Fruit fly (Drosophila melanogaster) whole organism, embryonic: ENCODE results near the gene CG8173.

ENCODE experiments used
- Aef1 ChIP-seq: fragments of 200-800 bp; sonication (Bioruptor generic); IDR thresholded peaks from 3 replicates; pipeline ENCODE4 v1.3.6; 2022; ENCODE audit warnings: missing biosample characterization, missing genetic modification characterization
- Blimp-1 ChIP-seq: fragments of 200-800 bp; sonication (Bioruptor generic); optimal IDR thresholded peaks from 3 replicates; lab custom pipeline; 2018; ENCODE audit warnings: missing biosample characterization, missing genetic modification characterization, mild to moderate bottlenecking, moderate library complexity, missing genetic modification reagents
- CG1233 ChIP-seq: fragments of 200-800 bp; sonication (Bioruptor generic); optimal IDR thresholded peaks from 4 replicates; lab custom pipeline; 2018; ENCODE audit warnings: missing biosample characterization, mild to moderate bottlenecking, missing genetic modification characterization
- CG13424 ChIP-seq: fragments of 200-800 bp; sonication (Bioruptor generic); optimal IDR thresholded peaks from 2 replicates; lab custom pipeline; 2019; ENCODE audit warnings: missing biosample characterization, mild to moderate bottlenecking, missing genetic modification characterization, moderate library complexity
- CG13775 ChIP-seq: fragments of 200-800 bp; sonication (Bioruptor generic); optimal IDR thresholded peaks from 3 replicates; lab custom pipeline; 2017; ENCODE audit warnings: missing biosample characterization, mild to moderate bottlenecking, missing genetic modification characterization
- CG14014 ChIP-seq: fragments of 200-800 bp; sonication (Bioruptor generic); IDR thresholded peaks from 2 replicates; pipeline ENCODE4 v1.3.6; 2022; ENCODE audit warnings: missing biosample characterization, missing genetic modification characterization
- CG14050 ChIP-seq: fragments of 200-800 bp; sonication (Bioruptor generic); IDR thresholded peaks from 3 replicates; pipeline ENCODE4 v1.3.6; 2022; ENCODE audit warnings: missing biosample characterization, missing genetic modification characterization
- CG15269 ChIP-seq: fragments of 200-800 bp; sonication (Bioruptor generic); optimal IDR thresholded peaks from 2 replicates; lab custom pipeline; 2018; ENCODE audit warnings: missing biosample characterization, mild to moderate bottlenecking, missing genetic modification characterization, moderate library complexity
- CG16815 ChIP-seq: fragments of 200-800 bp; sonication (Bioruptor generic); optimal IDR thresholded peaks from 3 replicates; lab custom pipeline; 2017; ENCODE audit warnings: missing biosample characterization, mild to moderate bottlenecking, missing genetic modification characterization
- CG17385 ChIP-seq: fragments of 200-800 bp; sonication (Bioruptor generic); optimal IDR thresholded peaks from 3 replicates; lab custom pipeline; 2018; ENCODE audit warnings: missing biosample characterization, mild to moderate bottlenecking, missing genetic modification characterization
- CG1792 ChIP-seq: fragments of 200-800 bp; sonication (Bioruptor generic); optimal IDR thresholded peaks from 2 replicates; lab custom pipeline; 2016; ENCODE audit warnings: missing biosample characterization, missing genetic modification characterization
- CG2199 ChIP-seq: fragments of 200-800 bp; sonication (Bioruptor generic); IDR thresholded peaks from 3 replicates; pipeline ENCODE4 v1.3.6; 2022; ENCODE audit warnings: missing biosample characterization, missing genetic modification characterization
- CG32772 ChIP-seq: fragments of 200-800 bp; sonication (Bioruptor generic); IDR thresholded peaks from 2 replicates; pipeline ENCODE4 v1.3.6; 2022; ENCODE audit warnings: missing biosample characterization, missing genetic modification characterization
- CG34422 ChIP-seq: fragments of 200-800 bp; sonication (Bioruptor generic); IDR thresholded peaks from 3 replicates; pipeline ENCODE4 v1.3.6; 2022; ENCODE audit warnings: missing biosample characterization, missing genetic modification characterization
- CG3995 ChIP-seq: fragments of 200-800 bp; sonication (Bioruptor generic); optimal IDR thresholded peaks from 3 replicates; lab custom pipeline; 2016; ENCODE audit warnings: missing biosample characterization, missing genetic modification characterization
- CG5245 ChIP-seq: fragments of 200-800 bp; sonication (Bioruptor generic); optimal IDR thresholded peaks from 3 replicates; lab custom pipeline; 2016; ENCODE audit warnings: missing biosample characterization, missing genetic modification characterization
- CG5953 ChIP-seq: fragments of 200-800 bp; sonication (Bioruptor generic); IDR thresholded peaks from 2 replicates; pipeline ENCODE4 v1.3.6; 2022; ENCODE audit warnings: missing biosample characterization, missing genetic modification characterization
- CG6654 ChIP-seq: fragments of 200-800 bp; sonication (Bioruptor generic); optimal IDR thresholded peaks from 2 replicates; lab custom pipeline; 2017; ENCODE audit warnings: missing biosample characterization, mild to moderate bottlenecking, missing genetic modification characterization
- CG6689 ChIP-seq: fragments of 200-800 bp; sonication (Bioruptor generic); IDR thresholded peaks from 2 replicates; pipeline ENCODE4 v1.3.6; 2022; ENCODE audit warnings: missing biosample characterization, missing genetic modification characterization
- CG7745 ChIP-seq: fragments of 200-800 bp; sonication (Bioruptor generic); optimal IDR thresholded peaks from 2 replicates; lab custom pipeline; 2018; ENCODE audit warnings: missing biosample characterization, mild to moderate bottlenecking, missing genetic modification characterization, moderate library complexity
- CG8281 ChIP-seq: fragments of 200-800 bp; sonication (Bioruptor generic); optimal IDR thresholded peaks from 2 replicates; lab custom pipeline; 2018; ENCODE audit warnings: missing biosample characterization, mild to moderate bottlenecking, missing genetic modification characterization, moderate library complexity
- CG9437 ChIP-seq: fragments of 200-800 bp; sonication (Bioruptor generic); optimal IDR thresholded peaks from 2 replicates; lab custom pipeline; 2018; ENCODE audit warnings: missing biosample characterization, mild to moderate bottlenecking, missing genetic modification characterization
- CHES-1-like ChIP-seq: fragments of 200-800 bp; sonication (Bioruptor generic); optimal IDR thresholded peaks from 2 replicates; lab custom pipeline; 2016; ENCODE audit warnings: missing biosample characterization, missing genetic modification characterization
- HmgD ChIP-seq: fragments of 200-800 bp; sonication (Bioruptor generic); optimal IDR thresholded peaks from 3 replicates; lab custom pipeline; 2016; ENCODE audit warnings: missing biosample characterization, missing genetic modification characterization
- HmgZ ChIP-seq: fragments of 200-800 bp; sonication (Bioruptor generic); optimal IDR thresholded peaks from 2 replicates; lab custom pipeline; 2018; ENCODE audit warnings: missing biosample characterization, mild to moderate bottlenecking, missing genetic modification characterization
- MTF-1 ChIP-seq: fragments of 200-800 bp; sonication (Bioruptor generic); optimal IDR thresholded peaks from 2 replicates; lab custom pipeline; 2018; ENCODE audit warnings: missing biosample characterization, mild to moderate bottlenecking, missing genetic modification characterization, borderline replicate concordance
- Mrtf ChIP-seq: fragments of 200-800 bp; sonication (Bioruptor generic); IDR thresholded peaks from 3 replicates; pipeline ENCODE4 v1.3.6; 2022; ENCODE audit warnings: missing biosample characterization, missing genetic modification characterization
- NC2β ChIP-seq: fragments of 200-800 bp; sonication (Bioruptor generic); optimal IDR thresholded peaks from 2 replicates; lab custom pipeline; 2016; ENCODE audit warnings: missing biosample characterization, missing genetic modification characterization
- Sin3A ChIP-seq: fragments of >200 bp; optimal IDR thresholded peaks from 2 replicates; lab custom pipeline; 2018
- abd-A ChIP-seq: fragments of 200-800 bp; sonication (Bioruptor generic); optimal IDR thresholded peaks from 3 replicates; lab custom pipeline; 2019; ENCODE audit warnings: missing biosample characterization, mild to moderate bottlenecking, missing genetic modification characterization, moderate library complexity
- bsh ChIP-seq, 2 experiments: fragments of 200-800 bp; sonication (Bioruptor generic); optimal IDR thresholded peaks; 2 replicates each; lab custom pipeline; 2017 to 2018; ENCODE audit warnings: mild to moderate bottlenecking in 2 of 2, missing biosample characterization in 2 of 2, missing genetic modification characterization in 2 of 2, moderate library complexity in 1 of 2
- crc ChIP-seq: fragments of 200-800 bp; sonication (Bioruptor generic); optimal IDR thresholded peaks from 2 replicates; lab custom pipeline; 2016; ENCODE audit warnings: missing biosample characterization, missing genetic modification characterization
- dm ChIP-seq: fragments of 200-800 bp; sonication (Bioruptor generic); optimal IDR thresholded peaks from 3 replicates; lab custom pipeline; 2016; ENCODE audit warnings: missing biosample characterization, missing genetic modification characterization
- esg ChIP-seq: fragments of 200-800 bp; sonication (Bioruptor generic); conservative IDR thresholded peaks from 2 replicates; pipeline ENCODE4 v1.3.6; 2022; ENCODE audit warnings: missing biosample characterization, missing genetic modification characterization
- eyg ChIP-seq: fragments of 200-800 bp; sonication (Bioruptor generic); optimal IDR thresholded peaks from 3 replicates; lab custom pipeline; 2016; ENCODE audit warnings: missing biosample characterization, missing genetic modification characterization
- gce ChIP-seq: fragments of 200-800 bp; sonication (Bioruptor generic); IDR thresholded peaks from 3 replicates; pipeline ENCODE4 v1.3.6; 2022; ENCODE audit warnings: missing biosample characterization, missing genetic modification characterization
- ind ChIP-seq: fragments of 200-800 bp; sonication (Bioruptor generic); optimal IDR thresholded peaks from 3 replicates; lab custom pipeline; 2016; ENCODE audit warnings: missing biosample characterization, missing genetic modification characterization
- lilli ChIP-seq: fragments of 200-800 bp; sonication (Bioruptor generic); optimal IDR thresholded peaks from 3 replicates; lab custom pipeline; 2016; ENCODE audit warnings: missing biosample characterization, missing genetic modification characterization
- maf-S ChIP-seq: fragments of 200-800 bp; sonication (Bioruptor generic); optimal IDR thresholded peaks from 2 replicates; lab custom pipeline; 2016; ENCODE audit warnings: missing biosample characterization, missing genetic modification characterization
- nmo ChIP-seq: fragments of 200-800 bp; sonication (Bioruptor generic); optimal IDR thresholded peaks from 2 replicates; lab custom pipeline; 2018; ENCODE audit warnings: missing biosample characterization, mild to moderate bottlenecking, missing genetic modification characterization, moderate library complexity
- phol ChIP-seq: fragments of 200-800 bp; sonication (Bioruptor generic); optimal IDR thresholded peaks from 3 replicates; lab custom pipeline; 2018; ENCODE audit warnings: missing biosample characterization, mild to moderate bottlenecking, missing genetic modification characterization, moderate library complexity
- salm ChIP-seq: fragments of 200-800 bp; sonication (Bioruptor generic); optimal IDR thresholded peaks from 2 replicates; lab custom pipeline; 2018; ENCODE audit warnings: missing biosample characterization, mild to moderate bottlenecking, missing genetic modification characterization
- schlank ChIP-seq: fragments of 200-800 bp; sonication (Bioruptor generic); optimal IDR thresholded peaks from 2 replicates; lab custom pipeline; 2018; ENCODE audit warnings: missing biosample characterization, mild to moderate bottlenecking, missing genetic modification characterization
- slou ChIP-seq: fragments of 200-800 bp; sonication (Bioruptor generic); optimal IDR thresholded peaks from 3 replicates; lab custom pipeline; 2016; ENCODE audit warnings: missing biosample characterization, missing genetic modification characterization
- ssp ChIP-seq: fragments of 200-800 bp; sonication (Bioruptor generic); IDR thresholded peaks from 2 replicates; pipeline ENCODE4 v1.3.6; 2022; ENCODE audit warnings: missing biosample characterization, missing genetic modification characterization
- tgo ChIP-seq: fragments of 200-800 bp; sonication (Bioruptor generic); IDR thresholded peaks from 3 replicates; pipeline ENCODE4 v1.3.6; 2022; ENCODE audit warnings: missing biosample characterization, missing genetic modification characterization
- unpg ChIP-seq: fragments of 200-800 bp; sonication (Bioruptor generic); optimal IDR thresholded peaks from 3 replicates; lab custom pipeline; 2018; ENCODE audit warnings: missing biosample characterization, mild to moderate bottlenecking, missing genetic modification characterization, moderate library complexity
- usp ChIP-seq: fragments of >200 bp; optimal IDR thresholded peaks from 2 replicates; lab custom pipeline; 2017; ENCODE audit warnings: missing biosample characterization, missing genetic modification characterization
- wek ChIP-seq: fragments of 200-800 bp; sonication (Bioruptor generic); optimal IDR thresholded peaks from 3 replicates; lab custom pipeline; 2018; ENCODE audit warnings: missing biosample characterization, mild to moderate bottlenecking, missing genetic modification characterization, moderate library complexity
- wor ChIP-seq: fragments of 200-800 bp; sonication (Bioruptor generic); IDR thresholded peaks from 2 replicates; pipeline ENCODE4 v1.3.6; 2022; ENCODE audit warnings: missing biosample characterization, missing genetic modification characterization

CG8173 gene

DNA sequence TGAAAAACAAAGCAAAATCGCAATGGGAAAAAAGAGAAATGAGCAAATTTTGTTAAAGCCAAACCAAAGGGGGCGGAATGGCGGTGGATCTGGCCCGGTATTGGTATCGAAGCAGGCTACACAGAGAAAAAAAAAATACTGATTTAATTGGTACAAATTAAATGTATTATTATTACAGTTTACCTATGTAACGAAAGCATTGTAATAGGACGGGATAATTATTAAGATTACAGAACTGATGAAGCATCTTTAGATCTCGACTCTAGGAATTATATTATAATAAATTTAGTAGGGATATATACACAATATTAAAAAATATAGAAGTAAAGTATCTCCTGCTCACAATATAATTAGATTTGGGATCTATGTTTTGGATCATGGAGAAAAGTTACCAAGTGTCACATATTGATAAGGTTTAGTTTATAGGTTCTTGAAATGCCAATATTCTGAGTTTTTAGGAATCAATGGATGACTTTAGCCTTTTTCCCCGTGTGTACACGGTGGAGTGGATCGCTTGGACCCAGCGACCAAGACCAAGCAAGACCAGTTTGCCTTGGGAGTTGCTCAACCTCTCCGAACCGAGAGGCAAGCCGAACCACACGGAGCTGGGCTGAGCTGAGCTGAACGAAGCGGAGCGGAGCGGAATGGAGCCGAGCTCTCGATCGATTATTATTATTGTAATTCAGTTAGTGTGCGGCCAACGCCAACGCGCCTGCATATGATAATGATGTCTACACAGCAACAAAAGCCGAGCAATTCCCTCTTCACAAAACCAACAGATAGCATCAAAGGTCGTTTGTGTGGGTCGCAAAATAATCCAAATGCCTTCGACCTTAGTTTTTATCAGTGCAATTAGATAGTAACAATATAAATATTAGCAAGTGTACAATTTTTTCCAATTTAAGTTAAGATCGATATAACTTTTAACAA lies 29.5 kb downstream of the CG8173 start (continued):
- TF ChIP-seq CG8281 (no peak), usp (GFP tag; lab: Kevin White, UChicago) (no peak), CG7745 (tag; lab: Kevin White, UChicago) (no peak), dm (GFP tag; lab: Kevin White, UChicago) (no peak), CG6689 (GFP tag; lab: Robert Waterston, UW) (no peak), unpg (GFP tag; lab: Kevin White, UChicago) (peak; percentile 4), abd-A (tag; lab: Kevin White, UChicago) (no peak), Mrtf (GFP tag; lab: Robert Waterston, UW) (no peak), maf-S (no peak), wek (no peak), CG17385 (GFP tag; lab: Kevin White, UChicago) (peak; percentile 1), NC2β (GFP tag; lab: Kevin White, UChicago) (no peak), CG5953 (GFP tag; lab: Robert Waterston, UW) (no peak), Blimp-1 (GFP tag; lab: Kevin White, UChicago) (no peak), CG32772 (GFP tag; lab: Robert Waterston, UW) (no peak), wor (GFP tag; lab: Robert Waterston, UW) (no peak), CG1792 (GFP tag; lab: Kevin White, UChicago) (no peak), CG1233 (no peak), slou (GFP tag; lab: Kevin White, UChicago) (no peak), CHES-1-like (no peak), tgo (0 out of 3 replicates have a peak, but pooled peaks have one; percentile 20), phol (tag; lab: Kevin White, UChicago) (no peak), CG15269 (peak; percentile 26), CG5245 (no peak), MTF-1 (GFP tag; lab: Kevin White, UChicago) (no peak), CG3995 (no peak), CG34422 (GFP tag; lab: Robert Waterston, UW) (no peak), CG16815 (GFP tag; lab: Kevin White, UChicago) (no peak), ind (GFP tag; lab: Kevin White, UChicago) (no peak), CG6654 (GFP tag; lab: Kevin White, UChicago) (no peak), ssp (GFP tag; lab: Robert Waterston, UW) (no peak), CG2199 (GFP tag; lab: Robert Waterston, UW) (0 out of 3 replicates have a peak, but pooled peaks have one; percentile 31), HmgD (GFP tag; lab: Kevin White, UChicago) (no peak), HmgZ (tag; lab: Kevin White, UChicago) (no peak), CG13424 (tag; lab: Kevin White, UChicago) (peak; percentile 39), CG9437 (no peak), crc (no peak), esg (GFP tag; lab: Robert Waterston, UW) (no peak), gce (GFP tag; lab: Robert Waterston, UW) (no peak), Sin3A (lab: Kevin White, UChicago) (no peak), lilli (GFP tag; lab: Kevin White, UChicago) (no peak), CG14050 (GFP tag; lab: Robert Waterston, UW) (no peak), salm (no peak), bsh (GFP tag; optimal IDR thresholded peaks at IDR 0.05; lab: Kevin White, UChicago) (no peak), Aef1 (GFP tag; lab: Robert Waterston, UW) (no peak), CG13775 (GFP tag; lab: Kevin White, UChicago) (no peak), schlank (no peak), eyg (GFP tag; lab: Kevin White, UChicago) (no peak), CG14014 (GFP tag; lab: Robert Waterston, UW) (no peak), nmo (GFP tag; lab: Kevin White, UChicago) (peak; percentile 1)
